Worm (Caenorhabditis elegans): ENCODE measurements around the gene F28A12.3.

DNA sequence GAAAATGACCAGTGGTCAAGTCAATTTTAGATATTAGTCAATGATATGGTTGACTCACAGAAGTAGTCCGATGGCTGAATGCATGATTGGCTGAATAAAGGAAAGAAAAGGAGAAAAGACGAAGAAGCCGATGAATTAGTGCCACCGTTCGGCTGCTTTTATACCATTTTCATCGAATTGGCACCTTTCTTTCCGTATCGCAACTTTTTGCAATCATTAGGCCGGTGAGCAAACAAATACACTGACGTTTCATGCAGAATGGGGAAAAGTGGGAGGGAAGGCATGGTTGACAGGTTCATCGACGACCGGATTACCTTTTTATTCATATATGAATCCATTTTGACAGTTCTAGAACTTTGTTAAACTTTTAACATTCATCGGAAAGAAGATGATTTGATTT lies 20.0 kb downstream of the F28A12.3 start, which contains the start of gene idpc-2:
- TF ChIP-seq ceh-40 (GFP tag; IDR thresholded peaks at IDR 0.05) (no peak), nhr-90 (tag; optimal IDR thresholded peaks at IDR 0.05) (no peak), snpc-4 (GFP tag; optimal IDR thresholded peaks at IDR 0.05) (no peak), snpc-4 (tag; optimal IDR thresholded peaks at IDR 0.05) (no peak)
